Worm (Caenorhabditis elegans): ENCODE measurements around the gene sri-31.

sri-31 gene

DNA sequence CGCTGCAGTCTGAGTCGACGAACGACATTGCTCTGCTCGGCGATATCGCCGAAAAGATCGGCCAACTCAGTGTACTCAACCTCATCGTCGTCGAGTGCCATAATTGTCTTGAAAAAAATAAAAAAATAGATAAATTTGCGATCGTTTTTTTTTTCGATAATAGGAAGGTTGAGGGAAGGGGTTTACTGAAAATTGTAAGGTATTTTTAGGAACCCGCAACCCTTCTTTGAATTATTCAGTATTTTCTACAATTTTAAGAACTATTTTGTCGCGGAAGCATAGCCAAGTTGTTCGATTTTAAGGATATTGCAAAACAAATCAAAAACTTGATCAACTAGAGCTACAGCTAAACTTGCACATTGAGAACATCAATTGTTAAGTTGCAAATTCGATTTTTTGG is 38.7 kb upstream of the sri-31 start, which contains the start of gene C41H7.9:
TSS of gene C41H7.9 (minus strand) at position 101 of the 400 bp plus-strand sequence.
- TF ChIP-seq nhr-237 (tag; optimal IDR thresholded peaks at IDR 0.05) (no peak), lir-3 (tag; optimal IDR thresholded peaks at IDR 0.05; ENCODE audit: poor library complexity) (no peak), sox-4 (tag; optimal IDR thresholded peaks at IDR 0.05) (no peak), ets-5 (GFP tag; IDR thresholded peaks at IDR 0.05) (no peak)

DNA sequence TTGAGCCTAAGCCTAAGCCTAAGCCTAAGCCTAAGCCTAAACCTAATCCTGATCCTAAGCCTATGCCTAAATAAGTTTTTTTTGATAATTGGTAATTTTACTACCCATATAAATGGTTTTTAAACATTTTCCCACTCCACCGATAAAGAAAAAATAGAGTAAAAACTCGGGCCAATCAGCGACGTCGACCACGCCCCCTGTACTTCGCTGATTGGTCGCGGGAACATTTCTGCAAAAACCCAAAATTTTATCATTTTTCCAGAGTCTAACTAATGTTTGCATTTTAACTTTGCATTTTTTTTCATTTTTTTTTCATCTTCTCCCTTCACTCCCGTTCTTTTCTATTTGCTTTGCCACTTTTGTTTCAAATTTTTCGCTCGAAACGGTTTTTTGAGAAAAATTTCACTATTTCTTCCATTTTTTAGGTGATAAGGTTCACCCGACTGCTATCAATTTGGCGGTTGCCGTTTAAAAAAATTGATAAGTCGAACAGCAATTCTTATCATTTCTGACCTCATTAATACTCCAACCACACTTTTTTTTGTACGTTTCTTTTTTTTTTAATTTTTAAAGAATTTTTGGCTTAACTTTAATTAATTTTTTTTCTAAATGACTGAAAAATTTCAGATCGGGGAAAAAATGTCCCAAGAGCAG is 36.5 kb upstream of the sri-31 start, which contains the start of gene C41H7.2:
TSS of gene C41H7.2 (plus strand) at position 622 of the 654 bp plus-strand sequence.
- TF ChIP-seq elt-2 (tag; optimal IDR thresholded peaks at IDR 0.05) (peak; percentile 78), snu-23 (GFP tag; optimal IDR thresholded peaks at IDR 0.05) (no peak), unc-30 (tag; optimal IDR thresholded peaks at IDR 0.05) (no peak), fkh-8 (tag; optimal IDR thresholded peaks at IDR 0.05) (no peak), lin-14 (GFP tag; optimal IDR thresholded peaks at IDR 0.05) (no peak), efl-1 (optimal IDR thresholded peaks at IDR 0.05) (no peak), efl-1 (GFP tag; optimal IDR thresholded peaks at IDR 0.05 in 1 of 2) (no peak), lin-39 (tag; optimal IDR thresholded peaks at IDR 0.05) (no peak), nhr-11 (tag; optimal IDR thresholded peaks at IDR 0.05) (no peak), nhr-85 (tag) (no peak), mef-2 (tag; optimal IDR thresholded peaks at IDR 0.05) (no peak), tlp-1 (tag; optimal IDR thresholded peaks at IDR 0.05) (peak; percentile 40), nhr-12 (tag; optimal IDR thresholded peaks at IDR 0.05) (no peak)

DNA sequence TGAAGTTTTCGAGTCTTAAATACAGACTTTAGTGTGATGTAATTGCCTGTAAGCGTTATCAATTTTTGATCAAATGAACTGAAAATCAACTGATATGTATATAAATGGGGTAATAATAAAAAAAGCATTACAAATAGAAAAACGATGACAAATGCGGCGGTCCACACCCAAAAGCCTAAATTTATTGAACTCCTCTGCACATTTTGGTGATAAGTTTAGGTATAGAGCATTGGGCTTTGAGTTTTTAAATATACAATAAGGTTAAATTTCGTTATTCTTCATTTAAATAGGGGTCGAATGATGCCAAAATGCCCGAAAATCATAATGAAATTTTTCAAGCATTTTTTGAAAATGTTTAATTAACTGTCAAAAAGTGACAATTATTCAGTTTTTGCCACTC is 31.0 kb upstream of the sri-31 start, which contains the start of gene clec-3:
TSS of gene clec-3 (minus strand) at position 101 of the 400 bp plus-strand sequence.
- TF ChIP-seq jun-1 (tag; optimal IDR thresholded peaks at IDR 0.05) = no peak
- no peak for TF ChIP-seq ceh-63 (GFP tag; optimal IDR thresholded peaks at IDR 0.05)
- TF ChIP-seq C04F5.9 (tag; optimal IDR thresholded peaks at IDR 0.05) = no peak
- no peak for TF ChIP-seq ztf-11 (tag; optimal IDR thresholded peaks at IDR 0.05)
- no peak for TF ChIP-seq nhr-47 (tag; optimal IDR thresholded peaks at IDR 0.05)

DNA sequence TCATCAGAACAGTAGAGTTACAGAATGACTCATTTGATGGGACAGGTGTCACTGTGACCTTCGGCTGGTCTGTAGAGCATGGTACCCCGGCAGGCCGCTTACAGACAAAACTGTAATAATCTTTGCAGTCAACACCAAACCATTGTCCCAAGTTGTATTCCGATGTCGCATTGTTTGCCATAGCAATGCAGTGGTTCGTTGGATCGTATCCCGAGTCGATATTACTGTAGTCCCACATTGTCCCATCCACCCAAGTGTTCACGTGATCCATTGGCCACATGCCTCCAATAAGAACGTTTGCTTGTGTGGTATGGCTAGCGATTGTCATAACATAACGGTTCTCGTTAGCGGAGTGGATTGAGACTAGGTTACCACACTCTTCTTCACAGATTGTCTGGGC is 29.9 kb upstream of the sri-31 start:
- TF ChIP-seq ama-1 (optimal IDR thresholded peaks at IDR 0.05) (no peak), Y116A8C.19 (tag; optimal IDR thresholded peaks at IDR 0.05; ENCODE audit: borderline replicate concordance) (no peak), snpc-4 (tag; optimal IDR thresholded peaks at IDR 0.05) (no peak), fkh-10 (GFP tag; optimal IDR thresholded peaks at IDR 0.05) (no peak), ceh-90 (tag; optimal IDR thresholded peaks at IDR 0.05) (no peak), unc-130 (tag; optimal IDR thresholded peaks at IDR 0.05) (no peak), lin-35 (GFP tag; optimal IDR thresholded peaks at IDR 0.05) (no peak), C04F5.9 (tag; optimal IDR thresholded peaks at IDR 0.05) (no peak), nhr-84 (tag; optimal IDR thresholded peaks at IDR 0.05) (no peak), sox-4 (tag; optimal IDR thresholded peaks at IDR 0.05) (no peak), ets-5 (GFP tag; IDR thresholded peaks at IDR 0.05) (no peak), hpl-2 (GFP tag; optimal IDR thresholded peaks at IDR 0.05) (no peak), hlh-4 (tag; optimal IDR thresholded peaks at IDR 0.05) (no peak), aha-1 (tag; optimal IDR thresholded peaks at IDR 0.05) (no peak), unc-62 (GFP tag; optimal IDR thresholded peaks at IDR 0.05) (no peak), nhr-20 (tag; optimal IDR thresholded peaks at IDR 0.05) (no peak), sptf-1 (tag; optimal IDR thresholded peaks at IDR 0.05) (no peak), efl-1 (optimal IDR thresholded peaks at IDR 0.05) (no peak), efl-1 (GFP tag; optimal IDR thresholded peaks at IDR 0.05 in 1 of 2) (no peak), isw-1 (GFP tag; IDR thresholded peaks at IDR 0.05) (no peak)
